Fruit fly (Drosophila melanogaster) whole organism, embryonic: ENCODE data around the gene ham.

Experiments used
- Abd-B ChIP-seq: fragments of 200-800 bp; sonication (Bioruptor generic); optimal IDR thresholded peaks from 2 replicates; lab custom pipeline; 2018; ENCODE audit warnings: missing biosample characterization, mild to moderate bottlenecking, missing genetic modification characterization, moderate library complexity
- Adf1 ChIP-seq: fragments of 200-800 bp; sonication (Bioruptor generic); IDR thresholded peaks from 2 replicates; pipeline ENCODE4 v1.3.6; 2022; ENCODE audit warnings: missing biosample characterization, missing genetic modification characterization
- Antp ChIP-seq: fragments of 200-800 bp; sonication (Bioruptor generic); optimal IDR thresholded peaks from 3 replicates; lab custom pipeline; 2016; ENCODE audit warnings: missing biosample characterization, missing genetic modification characterization
- CG11247 ChIP-seq: fragments of 200-800 bp; sonication (Bioruptor generic); IDR thresholded peaks from 2 replicates; pipeline ENCODE4 v1.3.6; 2022; ENCODE audit warnings: missing biosample characterization, missing genetic modification characterization
- CG12071 ChIP-seq: fragments of 200-800 bp; sonication (Bioruptor generic); optimal IDR thresholded peaks from 3 replicates; lab custom pipeline; 2018; ENCODE audit warnings: missing biosample characterization, mild to moderate bottlenecking, missing genetic modification characterization
- CG12155 ChIP-seq: fragments of 200-800 bp; sonication (Bioruptor generic); optimal IDR thresholded peaks from 3 replicates; lab custom pipeline; 2016; ENCODE audit warnings: missing biosample characterization, missing genetic modification characterization
- CG12236 ChIP-seq: fragments of 200-800 bp; sonication (Bioruptor generic); optimal IDR thresholded peaks from 2 replicates; lab custom pipeline; 2016; ENCODE audit warnings: missing biosample characterization, missing genetic modification characterization
- CG13296 ChIP-seq: fragments of 200-800 bp; sonication (Bioruptor generic); optimal IDR thresholded peaks from 3 replicates; lab custom pipeline; 2018; ENCODE audit warnings: missing biosample characterization, mild to moderate bottlenecking, missing genetic modification characterization
- CG13775 ChIP-seq: fragments of 200-800 bp; sonication (Bioruptor generic); optimal IDR thresholded peaks from 3 replicates; lab custom pipeline; 2017; ENCODE audit warnings: missing biosample characterization, mild to moderate bottlenecking, missing genetic modification characterization
- CG15514 ChIP-seq: fragments of 200-800 bp; sonication (Bioruptor generic); optimal IDR thresholded peaks from 3 replicates; lab custom pipeline; 2017; ENCODE audit warnings: missing biosample characterization, missing genetic modification characterization, mild to moderate bottlenecking, moderate library complexity, missing genetic modification reagents
- CG17361 ChIP-seq: fragments of 200-800 bp; sonication (Bioruptor generic); IDR thresholded peaks from 3 replicates; pipeline ENCODE4 v1.3.6; 2022; ENCODE audit warnings: missing biosample characterization, missing genetic modification characterization
- CG17612 ChIP-seq: fragments of 200-800 bp; sonication (Bioruptor generic); IDR thresholded peaks from 2 replicates; pipeline ENCODE4 v1.3.6; 2022; ENCODE audit warnings: missing biosample characterization, missing genetic modification characterization
- CG1792 ChIP-seq: fragments of 200-800 bp; sonication (Bioruptor generic); optimal IDR thresholded peaks from 2 replicates; lab custom pipeline; 2016; ENCODE audit warnings: missing biosample characterization, missing genetic modification characterization
- CG3838 ChIP-seq: fragments of 200-800 bp; sonication (Bioruptor generic); optimal IDR thresholded peaks from 3 replicates; lab custom pipeline; 2016; ENCODE audit warnings: missing biosample characterization, missing genetic modification characterization
- CG4360 ChIP-seq: fragments of 200-800 bp; sonication (Bioruptor generic); IDR thresholded peaks from 2 replicates; pipeline ENCODE4 v1.3.6; 2022; ENCODE audit warnings: missing biosample characterization, missing genetic modification characterization
- CG4854 ChIP-seq: fragments of 200-800 bp; sonication (Bioruptor generic); optimal IDR thresholded peaks from 2 replicates; lab custom pipeline; 2016; ENCODE audit warnings: missing biosample characterization, missing genetic modification characterization, inconsistent platforms
- CG5953 ChIP-seq: fragments of 200-800 bp; sonication (Bioruptor generic); IDR thresholded peaks from 2 replicates; pipeline ENCODE4 v1.3.6; 2022; ENCODE audit warnings: missing biosample characterization, missing genetic modification characterization
- CG6854 ChIP-seq: fragments of 200-800 bp; sonication (Bioruptor generic); optimal IDR thresholded peaks from 3 replicates; lab custom pipeline; 2017; ENCODE audit warnings: missing biosample characterization, mild to moderate bottlenecking, missing genetic modification characterization
- CG7786 ChIP-seq: fragments of 200-800 bp; sonication (Bioruptor generic); optimal IDR thresholded peaks from 2 replicates; lab custom pipeline; 2016; ENCODE audit warnings: missing biosample characterization, missing genetic modification characterization
- CG8388 ChIP-seq: fragments of 200-800 bp; sonication (Bioruptor generic); optimal IDR thresholded peaks from 2 replicates; lab custom pipeline; 2019; ENCODE audit warnings: missing biosample characterization, mild to moderate bottlenecking, missing genetic modification characterization, moderate library complexity
- CG9215 ChIP-seq: fragments of 200-800 bp; sonication (Bioruptor generic); IDR thresholded peaks from 2 replicates; pipeline ENCODE4 v1.3.6; 2022; ENCODE audit warnings: missing biosample characterization, missing genetic modification characterization
- CTCF ChIP-seq: fragments of 200-800 bp; sonication (Bioruptor generic); optimal IDR thresholded peaks from 2 replicates; lab custom pipeline; 2017; ENCODE audit warnings: missing biosample characterization, mild to moderate bottlenecking, missing genetic modification characterization, moderate library complexity
- Dad ChIP-seq: fragments of 200-800 bp; sonication (Bioruptor generic); optimal IDR thresholded peaks from 3 replicates; lab custom pipeline; 2016; ENCODE audit warnings: missing biosample characterization, missing genetic modification characterization
- Doc2 ChIP-seq: fragments of 200-800 bp; sonication (Bioruptor generic); IDR thresholded peaks from 2 replicates; pipeline ENCODE4 v1.3.6; 2022; ENCODE audit warnings: missing biosample characterization, missing genetic modification characterization
- Drgx ChIP-seq: fragments of 200-800 bp; sonication (Bioruptor generic); IDR thresholded peaks from 2 replicates; pipeline ENCODE4 v1.3.6; 2022; ENCODE audit warnings: missing biosample characterization, missing genetic modification characterization
- HmgZ ChIP-seq: fragments of 200-800 bp; sonication (Bioruptor generic); optimal IDR thresholded peaks from 2 replicates; lab custom pipeline; 2018; ENCODE audit warnings: missing biosample characterization, mild to moderate bottlenecking, missing genetic modification characterization
- Opbp ChIP-seq: fragments of 200-800 bp; sonication (Bioruptor generic); IDR thresholded peaks from 3 replicates; pipeline ENCODE4 v1.3.6; 2022; ENCODE audit warnings: missing biosample characterization, missing genetic modification characterization; ENCODE audit not compliant: partially characterized antibody
- Rx ChIP-seq: fragments of 200-800 bp; sonication (Bioruptor generic); IDR thresholded peaks from 2 replicates; pipeline ENCODE4 v1.3.6; 2022; ENCODE audit warnings: missing biosample characterization, missing genetic modification characterization
- Taf1 ChIP-seq: fragments of 200-800 bp; sonication (Bioruptor generic); IDR thresholded peaks from 2 replicates; pipeline ENCODE4 v1.3.6; 2022; ENCODE audit warnings: missing biosample characterization, missing genetic modification characterization
- ase ChIP-seq: fragments of 200-800 bp; sonication (Bioruptor generic); IDR thresholded peaks from 3 replicates; pipeline ENCODE4 v1.3.6; 2022; ENCODE audit warnings: missing biosample characterization, missing genetic modification characterization
- ato ChIP-seq: fragments of 200-800 bp; sonication (Bioruptor generic); IDR thresholded peaks from 2 replicates; pipeline ENCODE4 v1.3.6; 2022; ENCODE audit warnings: missing biosample characterization, missing genetic modification characterization; ENCODE audit not compliant: partially characterized antibody
- btn ChIP-seq: fragments of 200-800 bp; sonication (Bioruptor generic); optimal IDR thresholded peaks from 2 replicates; lab custom pipeline; 2016; ENCODE audit warnings: missing biosample characterization, missing genetic modification characterization
- cato ChIP-seq: fragments of 200-800 bp; sonication (Bioruptor generic); optimal IDR thresholded peaks from 2 replicates; lab custom pipeline; 2016; ENCODE audit warnings: missing biosample characterization, missing genetic modification characterization, borderline replicate concordance
- cg ChIP-seq: fragments of 200-800 bp; sonication (Bioruptor generic); optimal IDR thresholded peaks from 3 replicates; lab custom pipeline; 2019; ENCODE audit warnings: missing biosample characterization, mild to moderate bottlenecking, missing genetic modification characterization, moderate library complexity
- cwo ChIP-seq: fragments of 200-800 bp; sonication (Bioruptor generic); optimal IDR thresholded peaks from 3 replicates; lab custom pipeline; 2017; ENCODE audit warnings: missing biosample characterization, missing genetic modification characterization, mild to moderate bottlenecking, moderate library complexity, missing genetic modification reagents
- dpn ChIP-seq, 2 experiments: fragments of 200-800 bp; sonication (Bioruptor generic); optimal IDR thresholded peaks; 3 replicates each; lab custom pipeline; 2016; ENCODE audit warnings: missing biosample characterization in 2 of 2, missing genetic modification characterization in 2 of 2
- ems ChIP-seq: fragments of 200-800 bp; sonication (Bioruptor generic); optimal IDR thresholded peaks from 3 replicates; lab custom pipeline; 2016; ENCODE audit warnings: missing biosample characterization, missing genetic modification characterization
- eyg ChIP-seq: fragments of 200-800 bp; sonication (Bioruptor generic); optimal IDR thresholded peaks from 3 replicates; lab custom pipeline; 2016; ENCODE audit warnings: missing biosample characterization, missing genetic modification characterization
- fd96Cb ChIP-seq: fragments of 200-800 bp; sonication (Bioruptor generic); optimal IDR thresholded peaks from 2 replicates; lab custom pipeline; 2018; ENCODE audit warnings: missing biosample characterization, mild to moderate bottlenecking, missing genetic modification characterization, moderate library complexity
- lbe ChIP-seq: fragments of 200-800 bp; sonication (Bioruptor generic); optimal IDR thresholded peaks from 2 replicates; lab custom pipeline; 2016; ENCODE audit warnings: missing biosample characterization, mild to moderate bottlenecking, missing genetic modification characterization
- oc ChIP-seq: fragments of 200-800 bp; sonication (Bioruptor generic); optimal IDR thresholded peaks from 2 replicates; lab custom pipeline; 2018; ENCODE audit warnings: missing biosample characterization, mild to moderate bottlenecking, missing genetic modification characterization, moderate library complexity
- prd ChIP-seq, 3 experiments: fragments of >200 bp in 2 of 3; fragments of 200-800 bp in 1 of 3; sonication (Bioruptor generic) in 1 of 3; optimal IDR thresholded peaks in 2 of 3; IDR thresholded peaks in 1 of 3; 2 replicates in 2 of 3; 3 replicates in 1 of 3; pipeline versions ENCODE4 v1.3.6 to Lab custom; 2017 to 2022; ENCODE audit warnings: missing biosample characterization in 1 of 3, missing genetic modification characterization in 1 of 3
- sens ChIP-seq: fragments of 200-800 bp; sonication (Bioruptor generic); peaks from one replicate; lab custom pipeline; 2016; ENCODE audit warnings: missing biosample characterization, missing genetic modification characterization
- slbo ChIP-seq: fragments of 200-800 bp; sonication (Bioruptor generic); IDR thresholded peaks from 2 replicates; pipeline ENCODE4 v1.3.6; 2022; ENCODE audit warnings: missing biosample characterization, missing genetic modification characterization
- slp2 ChIP-seq: fragments of 200-800 bp; sonication (Bioruptor generic); optimal IDR thresholded peaks from 2 replicates; lab custom pipeline; 2016; ENCODE audit warnings: missing biosample characterization, missing genetic modification characterization
- tll ChIP-seq, 2 experiments: fragments of 200-800 bp in 1 of 2; fragments of >200 bp in 1 of 2; sonication (Bioruptor generic) in 1 of 2; optimal IDR thresholded peaks; 2 replicates each; lab custom pipeline; 2017 to 2019; ENCODE audit warnings: missing biosample characterization in 2 of 2, missing genetic modification characterization in 2 of 2, mild to moderate bottlenecking in 1 of 2, moderate library complexity in 1 of 2
- unc-4 ChIP-seq: fragments of 200-800 bp; sonication (Bioruptor generic); IDR thresholded peaks from 2 replicates; pipeline ENCODE4 v1.3.6; 2022; ENCODE audit warnings: missing biosample characterization, missing genetic modification characterization; ENCODE audit not compliant: partially characterized antibody
- usp ChIP-seq: fragments of >200 bp; optimal IDR thresholded peaks from 2 replicates; lab custom pipeline; 2017; ENCODE audit warnings: missing biosample characterization, missing genetic modification characterization
- wor ChIP-seq: fragments of 200-800 bp; sonication (Bioruptor generic); IDR thresholded peaks from 2 replicates; pipeline ENCODE4 v1.3.6; 2022; ENCODE audit warnings: missing biosample characterization, missing genetic modification characterization
- yki ChIP-seq: fragments of >200 bp; optimal IDR thresholded peaks from 3 replicates; lab custom pipeline; 2018
- zen ChIP-seq: fragments of 200-800 bp; sonication (Bioruptor generic); optimal IDR thresholded peaks from 3 replicates; lab custom pipeline; 2018; ENCODE audit warnings: missing biosample characterization, mild to moderate bottlenecking, missing genetic modification characterization, moderate library complexity

The ham gene

dm6 chr2L:18805637-18806403 lies 13.1 kb upstream of the ham start (continued):
- TF ChIP-seq sens (GFP tag; lab: Kevin White, UChicago) (peak; percentile 77), slp2 (GFP tag; lab: Kevin White, UChicago) (no peak), cato (GFP tag; lab: Kevin White, UChicago) (no peak), Drgx (GFP tag; lab: Robert Waterston, UW) (no peak), CG12071 (GFP tag; lab: Kevin White, UChicago) (no peak), CG1792 (GFP tag; lab: Kevin White, UChicago) (no peak), fd96Cb (tag; lab: Kevin White, UChicago) (no peak), ato (GFP tag; lab: Robert Waterston, UW) (no peak), Adf1 (no peak), oc (no peak), CG4854 (GFP tag; lab: Kevin White, UChicago) (no peak), cwo (GFP tag; lab: Kevin White, UChicago) (no peak), Dad (GFP tag; lab: Kevin White, UChicago) (no peak), usp (GFP tag; lab: Kevin White, UChicago) (no peak), slbo (no peak), CG5953 (GFP tag; lab: Robert Waterston, UW) (no peak), yki (no peak), CG6854 (GFP tag; lab: Kevin White, UChicago) (no peak), ems (GFP tag; lab: Kevin White, UChicago) (no peak), CG9215 (GFP tag; lab: Robert Waterston, UW) (no peak), Opbp (GFP tag; lab: Robert Waterston, UW) (no peak), zen (peak; percentile 21), eyg (GFP tag; lab: Kevin White, UChicago) (no peak), prd (optimal IDR thresholded peaks at IDR 0.05; lab: Kevin White, UChicago) (no peak), prd (GFP tag; IDR thresholded peaks at IDR 0.05; lab: Robert Waterston, UW) (peak; percentile 65; the same call in 2 of the 3 replicates), Antp (no peak), CTCF (GFP tag; lab: Kevin White, UChicago) (no peak), unc-4 (no peak), tll (GFP tag; optimal IDR thresholded peaks at IDR 0.05; lab: Kevin White, UChicago) (no peak), CG17612 (GFP tag; lab: Robert Waterston, UW) (no peak), CG15514 (GFP tag; lab: Kevin White, UChicago) (no peak), HmgZ (tag; lab: Kevin White, UChicago) (no peak), CG17361 (no peak), Rx (GFP tag; lab: Robert Waterston, UW) (no peak), dpn (GFP tag; optimal IDR thresholded peaks at IDR 0.05; lab: Kevin White, UChicago) (no peak), CG3838 (GFP tag; lab: Kevin White, UChicago) (no peak), btn (GFP tag; lab: Kevin White, UChicago) (no peak), Taf1 (GFP tag; lab: Robert Waterston, UW) (no peak), Doc2 (GFP tag; lab: Robert Waterston, UW) (no peak), CG12155 (GFP tag; lab: Kevin White, UChicago) (no peak), lbe (GFP tag; lab: Kevin White, UChicago) (no peak), CG11247 (GFP tag; lab: Robert Waterston, UW) (no peak), CG7786 (no peak), ase (GFP tag; lab: Robert Waterston, UW) (no peak), wor (GFP tag; lab: Robert Waterston, UW) (no peak), CG13296 (GFP tag; lab: Kevin White, UChicago) (no peak), CG4360 (no peak), CG12236 (GFP tag; lab: Kevin White, UChicago) (no peak), CG13775 (GFP tag; lab: Kevin White, UChicago) (no peak), cg (GFP tag; lab: Kevin White, UChicago) (peak; percentile 48), Abd-B (GFP tag; lab: Kevin White, UChicago) (no peak), CG8388 (no peak)
